Fruit fly (Drosophila melanogaster): ENCODE measurements around the gene CG31643.

The CG31643 gene

DNA sequence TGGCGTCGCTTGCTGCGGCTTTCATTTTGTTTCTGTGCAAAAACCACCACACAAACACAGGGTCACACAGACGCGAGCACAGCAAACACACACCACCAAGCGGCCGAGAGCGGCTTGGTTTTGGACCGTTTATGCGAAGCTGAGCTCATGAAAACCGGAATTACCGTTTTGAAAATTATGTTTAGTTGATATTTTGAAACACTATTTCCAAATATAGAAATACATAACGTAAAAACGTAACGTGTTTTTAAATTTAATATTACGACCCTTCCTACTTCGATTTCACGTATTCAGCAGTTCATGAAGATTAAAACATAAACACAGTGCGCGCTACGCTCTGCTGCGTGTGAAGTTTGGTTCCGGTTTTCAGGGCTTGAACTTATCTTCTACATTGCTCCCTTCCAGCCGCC, 13.3 kb downstream of the CG31643 start (continued):
- TF ChIP-seq CG31388 (GFP tag; optimal IDR thresholded peaks at IDR 0.05) (peak; percentile 71), zen (tag; optimal IDR thresholded peaks at IDR 0.05) (peak; percentile 88), CG11093 (GFP tag; IDR thresholded peaks at IDR 0.05) (peak; percentile 73), Opbp (GFP tag; IDR thresholded peaks at IDR 0.05; ENCODE audit: partially characterized antibody) (no peak), CG8924 (tag; optimal IDR thresholded peaks at IDR 0.05) (peak; percentile 98), CG6175 (GFP tag; IDR thresholded peaks at IDR 0.05) (no peak), MTF-1 (GFP tag; optimal IDR thresholded peaks at IDR 0.05; ENCODE audit: borderline replicate concordance) (peak; percentile 91), Deaf1 (tag; optimal IDR thresholded peaks at IDR 0.05) (peak; percentile 84), CG42726 (GFP tag; IDR thresholded peaks at IDR 0.05; ENCODE audit: partially characterized antibody) (no peak), odd (GFP tag; optimal IDR thresholded peaks at IDR 0.05) (peak; percentile 97), CG11696 (GFP tag; IDR thresholded peaks at IDR 0.05) (peak; percentile 88), CG10543 (GFP tag; optimal IDR thresholded peaks at IDR 0.05) (peak; percentile 96), NFAT (GFP tag; IDR thresholded peaks at IDR 0.05) (peak; percentile 79), Meics (GFP tag; optimal IDR thresholded peaks at IDR 0.05) (peak; percentile 97), slbo (GFP tag; IDR thresholded peaks at IDR 0.05) (peak; percentile 89), Dll (GFP tag; IDR thresholded peaks at IDR 0.05; ENCODE audit: partially characterized antibody) (no peak), unpg (GFP tag; optimal IDR thresholded peaks at IDR 0.05) (peak; percentile 98), sc (optimal IDR thresholded peaks at IDR 0.05) (no peak), sc (GFP tag; optimal IDR thresholded peaks at IDR 0.05) (peak; percentile 78), klu (GFP tag; IDR thresholded peaks at IDR 0.05) (peak; percentile 83), vfl (GFP tag; optimal IDR thresholded peaks at IDR 0.05) (peak; percentile 90), CG12236 (GFP tag; optimal IDR thresholded peaks at IDR 0.05) (peak; percentile 92), mam (GFP tag; optimal IDR thresholded peaks at IDR 0.05) (peak; percentile 93), Jarid2 (GFP tag; optimal IDR thresholded peaks at IDR 0.05) (peak; percentile 79), CG3847 (GFP tag; IDR thresholded peaks at IDR 0.05) (peak; percentile 94), Nf-YC (tag; optimal IDR thresholded peaks at IDR 0.05) (peak; percentile 87), CG6765 (GFP tag; optimal IDR thresholded peaks at IDR 0.05) (peak; percentile 96), repo (GFP tag; optimal IDR thresholded peaks at IDR 0.05) (peak; percentile 95), nerfin-1 (tag; optimal IDR thresholded peaks at IDR 0.05) (peak; percentile 95), CG14441 (GFP tag; IDR thresholded peaks at IDR 0.05) (peak; percentile 88), CG15011 (GFP tag; optimal IDR thresholded peaks at IDR 0.05) (peak; percentile 89), pb (GFP tag; optimal IDR thresholded peaks at IDR 0.05) (peak; percentile 93), Chrac-16 (GFP tag; optimal IDR thresholded peaks at IDR 0.05) (peak; percentile 88), psq (GFP tag; optimal IDR thresholded peaks at IDR 0.05) (peak; percentile 72), B-H1 (GFP tag; IDR thresholded peaks at IDR 0.05) (peak; percentile 89), CG15696 (tag; optimal IDR thresholded peaks at IDR 0.05) (peak; percentile 89), CG13123 (GFP tag; optimal IDR thresholded peaks at IDR 0.05) (peak; percentile 77), ems (GFP tag; optimal IDR thresholded peaks at IDR 0.05) (peak; percentile 95), CG3838 (GFP tag; optimal IDR thresholded peaks at IDR 0.05) (peak; percentile 82), CG13624 (GFP tag; optimal IDR thresholded peaks at IDR 0.05) (peak; percentile 96), CG10959 (GFP tag; IDR thresholded peaks at IDR 0.05) (peak; percentile 93), nau (GFP tag; optimal IDR thresholded peaks at IDR 0.05) (no peak), ranshi (GFP tag; IDR thresholded peaks at IDR 0.05) (peak; percentile 93), pum (GFP tag; optimal IDR thresholded peaks at IDR 0.05) (peak; percentile 90), CG14710 (tag; optimal IDR thresholded peaks at IDR 0.05) (peak; percentile 94), vnd (GFP tag; IDR thresholded peaks at IDR 0.05; ENCODE audit: partially characterized antibody) (no peak), CG17568 (GFP tag; optimal IDR thresholded peaks at IDR 0.05) (no peak), CG31224 (GFP tag; IDR thresholded peaks at IDR 0.05) (peak; percentile 78), run (tag; optimal IDR thresholded peaks at IDR 0.05) (peak; percentile 94), fu2 (GFP tag; optimal IDR thresholded peaks at IDR 0.05) (peak; percentile 79), CG17186 (GFP tag; optimal IDR thresholded peaks at IDR 0.05) (peak; percentile 79)

Data from whole organism, embryonic.